Comparison of ENCODE assay signal across 1 worm cellular context in genomic region chrIV:9527002-9527401, ce11.
TF ChIP-seq lines count a peak whose summit lies in the region.

No protein-coding gene starts in this region.

TF ChIP-seq in whole organism, L4 larva, 104 proteins besides CTCF, POLR2A, EP300 and RAD21 (continued from another document):
- TF ChIP-seq mxl-3 (GFP tag; optimal IDR thresholded peaks at IDR 0.05; lab: Kevin White, UChicago) (no peak), zag-1 (tag; optimal IDR thresholded peaks at IDR 0.05; lab: Kevin White, UChicago) (no peak), rbr-2 (tag; optimal IDR thresholded peaks at IDR 0.05; lab: Kevin White, UChicago) (no peak), lin-15B (tag; optimal IDR thresholded peaks at IDR 0.05; lab: Kevin White, UChicago) (no peak), madf-9 (GFP tag; conservative IDR thresholded peaks at IDR 0.05; lab: Robert Waterston, UW) (no peak), nhr-77 (tag; optimal IDR thresholded peaks at IDR 0.05; lab: Kevin White, UChicago) (peak; percentile 60), dve-1 (tag; optimal IDR thresholded peaks at IDR 0.05; lab: Kevin White, UChicago; ENCODE audit: insufficient read depth) (peak; percentile 60), nhr-42 (GFP tag; IDR thresholded peaks at IDR 0.05; lab: Robert Waterston, UW) (no peak), lin-13 (GFP tag; optimal IDR thresholded peaks at IDR 0.05; lab: Kevin White, UChicago) (no peak), daf-8 (GFP tag; IDR thresholded peaks at IDR 0.05; lab: Robert Waterston, UW) (no peak), saeg-2 (GFP tag; IDR thresholded peaks at IDR 0.05; lab: Robert Waterston, UW) (no peak), mep-1 (tag; optimal IDR thresholded peaks at IDR 0.05; lab: Kevin White, UChicago) (no peak), madf-5 (GFP tag; IDR thresholded peaks at IDR 0.05; lab: Robert Waterston, UW) (0 out of 4 replicates have a peak, but pooled peaks of 1 of the 2 experiments have one; percentile 36), mdl-1 (tag; optimal IDR thresholded peaks at IDR 0.05; lab: Kevin White, UChicago) (no peak), dmd-6 (GFP tag; IDR thresholded peaks at IDR 0.05; lab: Robert Waterston, UW) (peak; percentile 38; the same call in 1 of the 2 replicates), lin-38 (GFP tag; IDR thresholded peaks at IDR 0.05; lab: Robert Waterston, UW) (no peak), dmd-8 (GFP tag; IDR thresholded peaks at IDR 0.05; lab: Robert Waterston, UW) (no peak), skn-1 (tag; optimal IDR thresholded peaks at IDR 0.05; lab: Kevin White, UChicago) (no peak), dmd-9 (GFP tag; IDR thresholded peaks at IDR 0.05; lab: Robert Waterston, UW) (no peak), unc-39 (tag; optimal IDR thresholded peaks at IDR 0.05; lab: Kevin White, UChicago) (no peak), spr-1 (tag; optimal IDR thresholded peaks at IDR 0.05; lab: Kevin White, UChicago) (no peak), dpl-1 (GFP tag; optimal IDR thresholded peaks at IDR 0.05; lab: Kevin White, UChicago) (no peak)
